Fruit fly (Drosophila melanogaster): ENCODE data around the gene Exd2.

Exd2 gene

dm6 chr3R:11435537-11436234, at the start of gene Exd2, which contains the start of gene CG5281:
TSS of gene Exd2 (minus strand) at chr3R:11435703.
TSS of gene CG5281 (plus strand) at chr3R:11435850.
- TF ChIP-seq noc (tag; optimal IDR thresholded peaks at IDR 0.05): no peak

- TF ChIP-seq noc (tag; optimal IDR thresholded peaks at IDR 0.05): no peak
These were observed 47.9 kb upstream of the Exd2 start for dm6 chr3R:11483328-11483868.

DNA sequence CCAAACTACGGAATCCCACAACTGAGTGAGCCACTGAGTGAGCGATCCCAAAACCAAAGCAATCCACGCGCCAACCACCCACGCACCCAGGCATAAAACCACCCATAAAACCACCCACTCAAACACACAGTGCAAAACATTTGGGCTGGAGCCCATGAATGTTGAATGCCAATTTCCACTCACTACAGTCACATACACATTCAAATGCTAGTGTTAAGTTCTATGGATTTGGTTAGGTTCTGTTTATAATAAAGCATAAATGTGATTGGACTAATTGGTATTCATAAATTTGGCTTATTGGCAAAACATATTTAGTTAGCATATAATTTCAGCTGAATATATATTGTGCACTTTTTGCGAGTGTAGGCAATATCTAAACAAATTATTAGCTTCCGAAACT, 34.2 kb upstream of the Exd2 start:
- TF ChIP-seq noc (tag; optimal IDR thresholded peaks at IDR 0.05): no peak

DNA sequence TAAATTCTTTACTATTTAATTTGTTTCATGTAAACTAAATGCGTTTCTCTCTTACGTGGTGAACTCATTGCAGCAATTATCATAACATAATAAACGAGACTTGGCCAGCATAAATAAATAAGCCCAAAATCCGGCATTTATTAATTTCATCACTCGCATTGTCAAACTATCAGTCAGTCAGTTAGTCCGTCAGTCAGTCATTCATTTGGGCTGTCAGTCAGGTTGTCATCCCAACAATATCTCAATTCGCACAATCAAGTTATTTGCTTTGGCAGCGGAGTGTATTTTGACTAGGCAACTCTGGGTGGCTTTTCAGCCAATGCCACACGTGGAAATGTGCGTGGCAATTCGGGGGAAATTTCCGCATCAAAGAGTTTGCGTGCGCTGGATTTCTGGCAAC, 32.3 kb upstream of the Exd2 start:
- no peak for TF ChIP-seq noc (tag; optimal IDR thresholded peaks at IDR 0.05)

- no peak for TF ChIP-seq noc (tag; optimal IDR thresholded peaks at IDR 0.05)
These were observed 25.2 kb upstream of the Exd2 start, which contains the start of gene PGRP-LB for dm6 chr3R:11460502-11461358. TSS of gene PGRP-LB (minus strand) at chr3R:11460552.

- TF ChIP-seq noc (tag; optimal IDR thresholded peaks at IDR 0.05): peak; percentile 15
These were observed 23.3 kb upstream of the Exd2 start for dm6 chr3R:11458851-11459175.

DNA sequence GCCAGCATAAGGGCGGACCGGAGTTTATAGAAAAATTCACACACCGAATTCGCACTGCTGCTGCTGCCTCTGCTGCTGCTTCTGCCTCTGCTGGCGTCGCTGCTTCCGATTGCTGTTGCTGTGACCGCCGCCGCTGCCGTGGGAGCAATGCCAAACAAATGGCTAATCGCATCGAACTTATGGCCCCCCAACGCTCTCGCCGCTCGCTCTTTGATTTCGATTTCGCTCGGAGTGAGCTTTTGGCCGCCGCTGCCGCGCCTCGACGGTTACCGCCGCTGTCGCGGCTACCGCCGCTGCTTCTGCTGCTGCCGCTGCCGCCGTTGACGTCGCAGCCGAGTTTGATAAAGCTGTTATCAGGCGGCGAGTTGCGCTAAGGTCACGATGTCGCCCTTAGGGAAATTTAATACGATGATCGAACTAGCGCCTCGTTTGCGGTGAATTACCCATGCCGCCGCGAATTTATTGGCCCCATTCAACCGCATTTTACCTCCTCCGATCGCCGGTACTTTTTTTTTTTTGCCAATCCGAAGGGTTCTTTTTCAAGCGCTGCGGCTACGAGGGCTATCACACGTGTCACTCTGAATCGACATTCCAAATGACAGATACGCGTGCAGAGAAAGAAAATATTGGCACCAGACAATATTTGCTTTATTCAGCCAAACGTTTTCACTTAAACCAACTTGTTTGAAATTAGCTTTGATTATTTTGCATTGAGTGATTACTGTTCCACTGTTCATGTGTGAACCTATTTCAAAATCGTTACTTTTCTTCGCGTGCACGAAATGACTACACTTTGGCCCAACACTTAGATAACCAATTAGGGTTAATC, 22.7 kb upstream of the Exd2 start:
- TF ChIP-seq noc (tag; optimal IDR thresholded peaks at IDR 0.05): no peak

DNA sequence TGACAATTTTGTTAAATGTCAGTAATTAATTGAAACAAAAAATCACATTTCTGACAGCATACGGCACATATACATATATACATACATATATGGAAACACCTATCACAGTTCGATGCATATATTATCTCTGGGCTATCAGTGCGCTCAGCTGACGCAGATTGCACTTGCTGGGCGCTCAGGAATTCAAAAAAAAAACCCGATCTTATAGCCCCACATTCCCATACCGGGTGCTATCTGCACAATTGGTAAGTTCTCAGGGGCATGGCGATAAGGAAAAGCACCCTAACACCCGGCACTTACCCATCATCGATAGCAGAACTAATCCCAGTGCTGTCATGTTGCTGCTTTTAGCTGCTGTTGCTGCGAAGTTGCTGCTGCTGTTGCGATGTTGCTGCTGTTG, 21.8 kb upstream of the Exd2 start:
- TF ChIP-seq noc (tag; optimal IDR thresholded peaks at IDR 0.05): no peak

dm6 chr3R:11456539-11456938, 21.0 kb upstream of the Exd2 start:
- TF ChIP-seq noc (tag; optimal IDR thresholded peaks at IDR 0.05): no peak

DNA sequence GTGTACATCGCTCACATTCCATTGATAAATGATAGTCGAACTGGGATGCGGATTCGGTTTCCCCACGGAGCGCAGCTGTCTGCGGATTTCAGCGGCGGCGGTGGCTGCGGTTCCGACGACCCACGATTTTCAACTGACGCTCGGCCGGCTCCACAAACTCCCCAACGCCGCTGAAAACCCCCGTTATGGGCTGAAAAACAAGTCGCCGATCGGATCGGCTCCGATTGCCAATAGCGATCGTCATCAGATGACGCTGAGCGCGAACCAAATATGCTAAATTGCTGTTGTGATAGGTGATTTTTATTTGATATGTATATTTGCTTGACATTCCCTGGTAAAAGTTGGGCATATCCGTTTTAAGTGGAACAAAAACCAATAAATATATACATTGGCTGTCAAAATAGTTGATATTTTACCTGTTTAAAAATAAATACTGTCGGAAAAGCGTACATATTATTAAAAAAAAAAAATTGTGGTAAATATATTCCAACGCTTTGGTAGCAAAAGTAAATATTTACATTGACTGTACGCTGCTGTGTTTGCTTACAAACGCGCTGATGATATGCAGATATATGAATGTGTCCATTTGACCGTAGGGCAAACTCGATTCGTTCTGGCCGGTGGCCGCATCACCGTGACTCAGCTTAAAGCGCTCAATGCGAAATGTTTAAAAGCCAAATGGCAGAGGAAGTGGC, 18.9 kb upstream of the Exd2 start:
- TF ChIP-seq noc (tag; optimal IDR thresholded peaks at IDR 0.05): peak; percentile 93

DNA sequence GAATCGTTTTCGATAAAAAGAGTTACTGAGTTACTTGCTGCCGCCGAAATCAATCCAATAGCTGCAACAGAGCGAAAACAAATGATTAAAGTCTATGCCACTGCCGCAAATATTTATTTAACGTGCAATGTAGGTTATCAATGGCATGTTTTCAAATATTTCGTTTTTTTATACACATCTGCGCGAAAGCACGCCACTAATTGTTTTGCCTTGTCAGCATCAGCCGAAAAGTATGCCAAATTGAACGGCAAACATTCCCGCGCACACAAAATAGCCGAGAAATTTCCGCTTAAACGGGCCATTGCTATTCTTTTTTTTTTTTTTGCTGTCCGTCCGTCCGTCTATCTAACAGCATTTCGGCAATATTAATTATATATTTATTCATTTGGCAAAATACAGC, 16.5 kb upstream of the Exd2 start:
- no peak for TF ChIP-seq noc (tag; optimal IDR thresholded peaks at IDR 0.05)

- no peak for TF ChIP-seq noc (tag; optimal IDR thresholded peaks at IDR 0.05)
These were observed 15.8 kb upstream of the Exd2 start, which contains the start of gene sals for dm6 chr3R:11451207-11451841. TSS of gene sals (minus strand) at chr3R:11451791.

dm6 chr3R:11449688-11450087, 14.2 kb upstream of the Exd2 start:
- TF ChIP-seq noc (tag; optimal IDR thresholded peaks at IDR 0.05): no peak

- TF ChIP-seq noc (tag; optimal IDR thresholded peaks at IDR 0.05): no peak
These were observed 5.5 kb upstream of the Exd2 start for dm6 chr3R:11441038-11441437.

- no peak for TF ChIP-seq noc (tag; optimal IDR thresholded peaks at IDR 0.05)
These were observed 2.0 kb upstream of the Exd2 start, which contains the start of gene CG17230 for dm6 chr3R:11437528-11437927. TSS of gene CG17230 (plus strand) at chr3R:11437785.
